Fruit fly (Drosophila melanogaster) whole organism, embryonic: ENCODE measurements around the gene CG6497.
A peak's percentile ranks its signal among the peaks of the same experiment; 100 is the strongest.

Experiments used
- Atf-2 ChIP-seq: fragments of 200-800 bp; sonication (Bioruptor generic); optimal IDR thresholded peaks from 2 replicates; lab custom pipeline; 2016; ENCODE audit warnings: missing biosample characterization, missing genetic modification characterization
- CG1024 ChIP-seq: fragments of 200-800 bp; sonication (Bioruptor generic); IDR thresholded peaks from 2 replicates; pipeline ENCODE4 v1.3.6; 2022; ENCODE audit warnings: missing biosample characterization, missing genetic modification characterization
- CG12071 ChIP-seq: fragments of 200-800 bp; sonication (Bioruptor generic); optimal IDR thresholded peaks from 3 replicates; lab custom pipeline; 2018; ENCODE audit warnings: missing biosample characterization, mild to moderate bottlenecking, missing genetic modification characterization
- CG12942 ChIP-seq: fragments of 200-800 bp; sonication (Bioruptor generic); optimal IDR thresholded peaks from 3 replicates; lab custom pipeline; 2016; ENCODE audit warnings: missing biosample characterization, missing genetic modification characterization
- CG14667 ChIP-seq: fragments of 200-800 bp; sonication (Bioruptor generic); IDR thresholded peaks from 2 replicates; pipeline ENCODE4 v1.3.6; 2022; ENCODE audit warnings: missing biosample characterization, missing genetic modification characterization
- CG16863 ChIP-seq: fragments of 200-800 bp; sonication (Bioruptor generic); optimal IDR thresholded peaks from 3 replicates; lab custom pipeline; 2016; ENCODE audit warnings: missing biosample characterization, missing genetic modification characterization
- CG18599 ChIP-seq: fragments of 200-800 bp; sonication (Bioruptor generic); optimal IDR thresholded peaks from 3 replicates; lab custom pipeline; 2017; ENCODE audit warnings: missing biosample characterization, missing genetic modification characterization, mild to moderate bottlenecking, moderate library complexity, missing genetic modification reagents
- CG2202 ChIP-seq: fragments of 200-800 bp; sonication (Bioruptor generic); optimal IDR thresholded peaks from 2 replicates; lab custom pipeline; 2018; ENCODE audit warnings: missing biosample characterization, mild to moderate bottlenecking, missing genetic modification characterization
- CG2712 ChIP-seq: fragments of 200-800 bp; optimal IDR thresholded peaks from 3 replicates; lab custom pipeline; 2019; ENCODE audit warnings: missing biosample characterization, mild to moderate bottlenecking, missing genetic modification characterization, moderate library complexity
- CG2889 ChIP-seq: fragments of 200-800 bp; sonication (Bioruptor generic); IDR thresholded peaks from 3 replicates; pipeline ENCODE4 v1.3.6; 2022; ENCODE audit warnings: missing biosample characterization, missing genetic modification characterization
- CG31388 ChIP-seq: fragments of 200-800 bp; sonication (Bioruptor generic); optimal IDR thresholded peaks from 2 replicates; lab custom pipeline; 2016; ENCODE audit warnings: missing biosample characterization, missing genetic modification characterization
- CG32532 ChIP-seq: fragments of 200-800 bp; sonication (Bioruptor generic); IDR thresholded peaks from 2 replicates; pipeline ENCODE4 v1.3.6; 2022; ENCODE audit warnings: missing biosample characterization, missing genetic modification characterization
- CG4820 ChIP-seq: fragments of 200-800 bp; sonication (Bioruptor generic); optimal IDR thresholded peaks from 3 replicates; lab custom pipeline; 2016; ENCODE audit warnings: missing biosample characterization, missing genetic modification characterization
- CG5180 ChIP-seq: fragments of 200-800 bp; sonication (Bioruptor generic); optimal IDR thresholded peaks from 3 replicates; lab custom pipeline; 2017; ENCODE audit warnings: missing biosample characterization, missing genetic modification characterization, mild to moderate bottlenecking, moderate library complexity, missing genetic modification reagents
- CG6791 ChIP-seq: fragments of 200-800 bp; sonication (Bioruptor generic); IDR thresholded peaks from 3 replicates; pipeline ENCODE4 v1.3.6; 2022; ENCODE audit warnings: missing biosample characterization, missing genetic modification characterization; ENCODE audit not compliant: partially characterized antibody
- CG7357 ChIP-seq: fragments of 200-800 bp; sonication (Bioruptor generic); IDR thresholded peaks from 3 replicates; pipeline ENCODE4 v1.3.6; 2022; ENCODE audit warnings: missing biosample characterization, missing genetic modification characterization
- CTCF ChIP-seq: fragments of 200-800 bp; sonication (Bioruptor generic); optimal IDR thresholded peaks from 2 replicates; lab custom pipeline; 2017; ENCODE audit warnings: missing biosample characterization, mild to moderate bottlenecking, missing genetic modification characterization, moderate library complexity
- Dek ChIP-seq: fragments of 200-800 bp; sonication (Bioruptor generic); optimal IDR thresholded peaks from 3 replicates; lab custom pipeline; 2019; ENCODE audit warnings: missing biosample characterization, mild to moderate bottlenecking, missing genetic modification characterization, moderate library complexity
- Dip2 ChIP-seq: fragments of 200-800 bp; sonication (Bioruptor generic); IDR thresholded peaks from 2 replicates; pipeline ENCODE4 v1.3.6; 2022; ENCODE audit warnings: missing biosample characterization, missing genetic modification characterization
- Drgx ChIP-seq: fragments of 200-800 bp; sonication (Bioruptor generic); IDR thresholded peaks from 2 replicates; pipeline ENCODE4 v1.3.6; 2022; ENCODE audit warnings: missing biosample characterization, missing genetic modification characterization
- Ets65A ChIP-seq: fragments of 200-800 bp; sonication (Bioruptor generic); peaks from one replicate; lab custom pipeline; 2016; ENCODE audit warnings: missing biosample characterization, missing genetic modification characterization
- chif ChIP-seq, 2 experiments: fragments of 200-800 bp; sonication (Bioruptor generic); optimal IDR thresholded peaks; 3 replicates each; lab custom pipeline; 2016; ENCODE audit warnings: missing biosample characterization in 2 of 2, missing genetic modification characterization in 2 of 2
- chn ChIP-seq: fragments of 200-800 bp; sonication (Bioruptor generic); optimal IDR thresholded peaks from 2 replicates; lab custom pipeline; 2016; ENCODE audit warnings: missing biosample characterization, missing genetic modification characterization
- da ChIP-seq: fragments of 200-800 bp; sonication (Bioruptor generic); optimal IDR thresholded peaks from 2 replicates; lab custom pipeline; 2016; ENCODE audit warnings: missing biosample characterization, missing genetic modification characterization
- en ChIP-seq: fragments of 200-800 bp; sonication (Bioruptor generic); optimal IDR thresholded peaks from 2 replicates; lab custom pipeline; 2016; ENCODE audit warnings: missing biosample characterization, missing genetic modification characterization
- fd3F ChIP-seq: fragments of 200-800 bp; sonication (Bioruptor generic); optimal IDR thresholded peaks from 2 replicates; lab custom pipeline; 2018; ENCODE audit warnings: missing biosample characterization, mild to moderate bottlenecking, missing genetic modification characterization, moderate library complexity
- jing ChIP-seq: fragments of 200-800 bp; sonication (Bioruptor generic); optimal IDR thresholded peaks from 2 replicates; lab custom pipeline; 2018; ENCODE audit warnings: missing biosample characterization, mild to moderate bottlenecking, missing genetic modification characterization
- jumu ChIP-seq: fragments of 200-800 bp; sonication (Bioruptor generic); optimal IDR thresholded peaks from 3 replicates; lab custom pipeline; 2016; ENCODE audit warnings: missing biosample characterization, missing genetic modification characterization
- lmd ChIP-seq: fragments of 200-800 bp; sonication (Bioruptor generic); IDR thresholded peaks from 2 replicates; pipeline ENCODE4 v1.3.6; 2022; ENCODE audit warnings: missing biosample characterization, missing genetic modification characterization
- nau ChIP-seq: fragments of 200-800 bp; sonication (Bioruptor generic); optimal IDR thresholded peaks from 3 replicates; lab custom pipeline; 2017; ENCODE audit warnings: missing biosample characterization, mild to moderate bottlenecking, missing genetic modification characterization, missing genetic modification reagents
- slou ChIP-seq: fragments of 200-800 bp; sonication (Bioruptor generic); optimal IDR thresholded peaks from 3 replicates; lab custom pipeline; 2016; ENCODE audit warnings: missing biosample characterization, missing genetic modification characterization
- sug ChIP-seq: fragments of 200-800 bp; optimal IDR thresholded peaks from 2 replicates; lab custom pipeline; 2019; ENCODE audit warnings: missing biosample characterization, mild to moderate bottlenecking, missing genetic modification characterization, moderate library complexity
- wdn ChIP-seq: fragments of 200-800 bp; sonication (Bioruptor generic); IDR thresholded peaks from 2 replicates; pipeline ENCODE4 v1.3.6; 2022; ENCODE audit warnings: missing biosample characterization, missing genetic modification characterization

CG6497 gene

dm6 chr3L:17209402-17209801, 44.3 kb downstream of the CG6497 start (continued):
- TF ChIP-seq en (GFP tag; lab: Kevin White, UChicago), result no peak
- TF ChIP-seq CG31388, result no peak
- no peak for TF ChIP-seq chif (GFP tag; optimal IDR thresholded peaks at IDR 0.05; lab: Kevin White, UChicago)
- peak; percentile 84 for TF ChIP-seq Ets65A (GFP tag; lab: Kevin White, UChicago)
- peak; percentile 30 for TF ChIP-seq CG2712 (tag; lab: Kevin White, UChicago)
- no peak for TF ChIP-seq slou
- no peak for TF ChIP-seq sug (tag; lab: Kevin White, UChicago)
- TF ChIP-seq CG16863 (GFP tag; lab: Kevin White, UChicago), result no peak
- no peak for TF ChIP-seq CG12071 (GFP tag; lab: Kevin White, UChicago)
- no peak for TF ChIP-seq CG7357 (GFP tag; lab: Robert Waterston, UW)
- peak; percentile 24 for TF ChIP-seq CG18599 (GFP tag; lab: Kevin White, UChicago)
- no peak for TF ChIP-seq wdn
- no peak for TF ChIP-seq CG14667 (GFP tag; lab: Robert Waterston, UW)
- TF ChIP-seq da (GFP tag; lab: Kevin White, UChicago), result no peak
- TF ChIP-seq CG32532 (GFP tag; lab: Robert Waterston, UW), result no peak
- TF ChIP-seq jumu (GFP tag; lab: Kevin White, UChicago), result no peak
- TF ChIP-seq lmd, result no peak
- no peak for TF ChIP-seq CG2889 (GFP tag; lab: Robert Waterston, UW)
- TF ChIP-seq chn (GFP tag; lab: Kevin White, UChicago), result no peak
- TF ChIP-seq jing, result no peak
- TF ChIP-seq CG4820 (GFP tag; lab: Kevin White, UChicago), result no peak
- no peak for TF ChIP-seq CG1024 (GFP tag; lab: Robert Waterston, UW)
- TF ChIP-seq fd3F, result no peak
- no peak for TF ChIP-seq CG12942 (GFP tag; lab: Kevin White, UChicago)
- TF ChIP-seq nau (GFP tag; lab: Kevin White, UChicago), result no peak
- TF ChIP-seq Drgx (GFP tag; lab: Robert Waterston, UW), result no peak
- no peak for TF ChIP-seq Dek (tag; lab: Kevin White, UChicago)
- no peak for TF ChIP-seq CG2202
- no peak for TF ChIP-seq CG6791 (GFP tag; lab: Robert Waterston, UW)
- no peak for TF ChIP-seq CG5180 (GFP tag; lab: Kevin White, UChicago)
- TF ChIP-seq Atf-2 (GFP tag; lab: Kevin White, UChicago), result no peak

- TF ChIP-seq Dip2 (no peak), CTCF (GFP tag; lab: Kevin White, UChicago) (peak; percentile 69)
Observed at dm6 chr3L:17208601-17209000, 45.1 kb downstream of the CG6497 start.
